Fruit fly (Drosophila melanogaster): ENCODE results near the gene cdm.

cdm gene

DNA sequence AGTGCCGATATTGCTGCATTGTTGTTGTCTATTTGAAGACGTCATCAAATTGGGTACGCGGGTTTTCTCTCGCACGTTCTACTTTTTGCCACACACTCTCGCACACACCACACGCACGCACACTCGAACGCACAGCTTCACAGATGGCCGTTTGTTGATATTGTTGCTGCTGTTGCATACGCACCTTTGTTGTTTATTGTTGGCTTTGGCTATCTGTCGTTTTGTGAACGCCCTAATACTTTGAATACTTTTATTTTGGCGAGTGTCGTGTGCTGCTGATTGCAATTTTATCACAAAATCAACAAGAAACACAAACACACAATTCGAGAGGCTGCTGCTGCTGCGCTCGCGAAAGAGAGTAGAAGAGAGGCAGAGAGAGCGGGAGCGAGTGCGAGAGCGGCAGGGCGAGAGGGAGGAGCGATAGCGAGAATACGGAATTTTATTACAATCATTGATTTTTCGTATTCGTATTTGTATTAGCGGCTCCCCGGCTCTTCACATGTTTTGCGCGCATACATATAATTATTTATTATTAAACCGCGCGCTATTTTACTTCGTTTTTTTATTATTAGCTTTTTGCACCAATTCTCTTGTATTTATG lies 15.3 kb upstream of the cdm start (continued):
- no peak for TF ChIP-seq CG3065 (GFP tag; optimal IDR thresholded peaks at IDR 0.05)
- TF ChIP-seq trem (tag; optimal IDR thresholded peaks at IDR 0.05): no peak
- TF ChIP-seq odd (GFP tag; optimal IDR thresholded peaks at IDR 0.05): peak; percentile 22
- no peak for TF ChIP-seq CG17186 (GFP tag; optimal IDR thresholded peaks at IDR 0.05)
- TF ChIP-seq CG1233 (GFP tag; optimal IDR thresholded peaks at IDR 0.05): peak; percentile 43
- TF ChIP-seq Ada2b (GFP tag; IDR thresholded peaks at IDR 0.05): no peak
- TF ChIP-seq Lpt (GFP tag; optimal IDR thresholded peaks at IDR 0.05): no peak
- peak; percentile 39 for TF ChIP-seq CG14710 (tag; optimal IDR thresholded peaks at IDR 0.05)
- peak; percentile 50 for TF ChIP-seq Fer3 (tag; optimal IDR thresholded peaks at IDR 0.05)
- peak; percentile 58 for TF ChIP-seq sqz (GFP tag; optimal IDR thresholded peaks at IDR 0.05)
- TF ChIP-seq Abd-B (GFP tag; optimal IDR thresholded peaks at IDR 0.05): no peak
- no peak for TF ChIP-seq br (optimal IDR thresholded peaks at IDR 0.05)
- TF ChIP-seq CG4360 (GFP tag; IDR thresholded peaks at IDR 0.05): no peak
- peak; percentile 34 for TF ChIP-seq CG10209 (GFP tag; optimal IDR thresholded peaks at IDR 0.05)
- TF ChIP-seq bowl (GFP tag; IDR thresholded peaks at IDR 0.05): no peak
- TF ChIP-seq ken (GFP tag; IDR thresholded peaks at IDR 0.05): no peak
- TF ChIP-seq phol (tag; optimal IDR thresholded peaks at IDR 0.05): peak; percentile 12
- TF ChIP-seq pum (GFP tag; optimal IDR thresholded peaks at IDR 0.05): no peak
- peak in 1 of 2 experiments; percentile 48 for TF ChIP-seq Eip74EF (GFP tag; optimal IDR thresholded peaks at IDR 0.05)
- TF ChIP-seq al (GFP tag; IDR thresholded peaks at IDR 0.05): no peak
- TF ChIP-seq slp2 (GFP tag; optimal IDR thresholded peaks at IDR 0.05): peak; percentile 30
- no peak for TF ChIP-seq Usf (GFP tag; optimal IDR thresholded peaks at IDR 0.05)
- TF ChIP-seq stwl (tag; optimal IDR thresholded peaks at IDR 0.05): no peak
- no peak for TF ChIP-seq HmgZ (tag; optimal IDR thresholded peaks at IDR 0.05)
- TF ChIP-seq grn (GFP tag; optimal IDR thresholded peaks at IDR 0.05): peak; percentile 56
- TF ChIP-seq cato (GFP tag; optimal IDR thresholded peaks at IDR 0.05; ENCODE audit: borderline replicate concordance): no peak
- no peak for TF ChIP-seq CG42726 (GFP tag; IDR thresholded peaks at IDR 0.05; ENCODE audit: partially characterized antibody)
- no peak for TF ChIP-seq CG11456 (GFP tag; IDR thresholded peaks at IDR 0.05)
- TF ChIP-seq Bgb (GFP tag; IDR thresholded peaks at IDR 0.05; ENCODE audit: partially characterized antibody): no peak
- no peak for TF ChIP-seq fd96Cb (tag; optimal IDR thresholded peaks at IDR 0.05)
- TF ChIP-seq CG13296 (GFP tag; optimal IDR thresholded peaks at IDR 0.05): peak; percentile 80
- TF ChIP-seq CG14860 (GFP tag; IDR thresholded peaks at IDR 0.05; ENCODE audit: partially characterized antibody): no peak
- TF ChIP-seq croc (GFP tag; conservative IDR thresholded peaks at IDR 0.05): no peak
- TF ChIP-seq abd-A (tag; optimal IDR thresholded peaks at IDR 0.05): peak; percentile 4
- TF ChIP-seq CG18619 (GFP tag; optimal IDR thresholded peaks at IDR 0.05): peak; percentile 6
- TF ChIP-seq slbo (GFP tag; IDR thresholded peaks at IDR 0.05): no peak
- TF ChIP-seq Drgx (GFP tag; IDR thresholded peaks at IDR 0.05): no peak
- no peak for TF ChIP-seq CG5245 (GFP tag; optimal IDR thresholded peaks at IDR 0.05)
- TF ChIP-seq Hr78 (GFP tag; optimal IDR thresholded peaks at IDR 0.05): no peak
- TF ChIP-seq pzg (GFP tag; optimal IDR thresholded peaks at IDR 0.05): no peak
- TF ChIP-seq Dp (GFP tag; optimal IDR thresholded peaks at IDR 0.05): no peak
- TF ChIP-seq nmo (GFP tag; optimal IDR thresholded peaks at IDR 0.05): no peak
- TF ChIP-seq schlank (tag; optimal IDR thresholded peaks at IDR 0.05): no peak
- no peak for TF ChIP-seq CG3847 (GFP tag; IDR thresholded peaks at IDR 0.05)
- TF ChIP-seq Hr3 (GFP tag; optimal IDR thresholded peaks at IDR 0.05): no peak
- no peak for TF ChIP-seq row (GFP tag; IDR thresholded peaks at IDR 0.05)
- TF ChIP-seq sob (GFP tag; IDR thresholded peaks at IDR 0.05): no peak
- no peak for TF ChIP-seq h (optimal IDR thresholded peaks at IDR 0.05)
- TF ChIP-seq Sin3A (optimal IDR thresholded peaks at IDR 0.05): no peak
- no peak for TF ChIP-seq tup (GFP tag; optimal IDR thresholded peaks at IDR 0.05)
- no peak for TF ChIP-seq CG9609 (GFP tag; optimal IDR thresholded peaks at IDR 0.05)
